Fruit fly (Drosophila melanogaster) whole organism, prepupa: Measurements from ENCODE around the gene CG17801.
"Not testable (repeated sequence)": the region's sequence is repeated elsewhere in the genome, so short reads cannot be mapped to it uniquely, and the experiment has no call there.

ENCODE experiments used
- Blimp-1 ChIP-seq: fragments of 200-800 bp; sonication (Bioruptor generic); optimal IDR thresholded peaks from 3 replicates; lab custom pipeline; 2017; ENCODE audit warnings: missing biosample characterization, missing genetic modification characterization, mild to moderate bottlenecking, moderate library complexity, missing genetic modification reagents
- CG10631 ChIP-seq: fragments of 200-800 bp; sonication (Bioruptor generic); optimal IDR thresholded peaks from 2 replicates; lab custom pipeline; 2016; ENCODE audit warnings: missing biosample characterization, missing genetic modification characterization
- CG11294 ChIP-seq: fragments of 200-800 bp; sonication (Bioruptor generic); IDR thresholded peaks from 2 replicates; pipeline ENCODE4 v1.3.6; 2022; ENCODE audit warnings: missing biosample characterization, missing genetic modification characterization
- CG1621 ChIP-seq: fragments of 200-800 bp; sonication (Bioruptor generic); optimal IDR thresholded peaks from 3 replicates; lab custom pipeline; 2018; ENCODE audit warnings: missing biosample characterization, mild to moderate bottlenecking, missing genetic modification characterization
- CG3032 ChIP-seq: fragments of 200-800 bp; optimal IDR thresholded peaks from 2 replicates; lab custom pipeline; 2019; ENCODE audit warnings: missing biosample characterization, mild to moderate bottlenecking, missing genetic modification characterization, moderate library complexity
- CG34406 ChIP-seq: fragments of 200-800 bp; sonication (Bioruptor generic); optimal IDR thresholded peaks from 3 replicates; lab custom pipeline; 2016; ENCODE audit warnings: missing biosample characterization, missing genetic modification characterization
- CG3919 ChIP-seq: fragments of 200-800 bp; sonication (Bioruptor generic); optimal IDR thresholded peaks from 3 replicates; lab custom pipeline; 2016; ENCODE audit warnings: missing biosample characterization, missing genetic modification characterization
- CG4318 ChIP-seq: fragments of 200-800 bp; sonication (Bioruptor generic); optimal IDR thresholded peaks from 3 replicates; lab custom pipeline; 2017; ENCODE audit warnings: missing biosample characterization, mild to moderate bottlenecking, missing genetic modification characterization
- CG6276 ChIP-seq: fragments of 200-800 bp; sonication (Bioruptor generic); optimal IDR thresholded peaks from 2 replicates; lab custom pipeline; 2017; ENCODE audit warnings: missing biosample characterization, mild to moderate bottlenecking, missing genetic modification characterization
- CG6792 ChIP-seq: fragments of 200-800 bp; sonication (Bioruptor generic); optimal IDR thresholded peaks from 3 replicates; lab custom pipeline; 2016; ENCODE audit warnings: missing biosample characterization, missing genetic modification characterization
- CG6808 ChIP-seq: fragments of 200-800 bp; sonication (Bioruptor generic); optimal IDR thresholded peaks from 3 replicates; lab custom pipeline; 2017; ENCODE audit warnings: missing biosample characterization, missing genetic modification characterization, mild to moderate bottlenecking, moderate library complexity, missing genetic modification reagents
- CG6854 ChIP-seq: fragments of 200-800 bp; sonication (Bioruptor generic); optimal IDR thresholded peaks from 2 replicates; lab custom pipeline; 2017; ENCODE audit warnings: missing biosample characterization, mild to moderate bottlenecking, missing genetic modification characterization
- CG7368 ChIP-seq: fragments of 200-800 bp; sonication (Bioruptor generic); optimal IDR thresholded peaks from 3 replicates; lab custom pipeline; 2016; ENCODE audit warnings: missing biosample characterization, missing genetic modification characterization
- CG8119 ChIP-seq: fragments of 200-800 bp; sonication (Bioruptor generic); IDR thresholded peaks from 3 replicates; pipeline ENCODE4 v1.3.6; 2022; ENCODE audit warnings: missing biosample characterization, missing genetic modification characterization
- CG8319 ChIP-seq: fragments of 200-800 bp; sonication (Bioruptor generic); optimal IDR thresholded peaks from 3 replicates; lab custom pipeline; 2016; ENCODE audit warnings: missing biosample characterization, missing genetic modification characterization
- CG8632 ChIP-seq: fragments of 200-800 bp; sonication (Bioruptor generic); optimal IDR thresholded peaks from 3 replicates; lab custom pipeline; 2016; ENCODE audit warnings: missing biosample characterization, missing genetic modification characterization
- CG9139 ChIP-seq: fragments of 200-800 bp; sonication (Bioruptor generic); optimal IDR thresholded peaks from 3 replicates; lab custom pipeline; 2017; ENCODE audit warnings: missing biosample characterization, mild to moderate bottlenecking, missing genetic modification characterization
- Eip75B ChIP-seq: fragments of 200-800 bp; sonication (Bioruptor generic); optimal IDR thresholded peaks from 3 replicates; lab custom pipeline; 2016; ENCODE audit warnings: missing biosample characterization, missing genetic modification characterization
- Eip78C ChIP-seq: fragments of 200-800 bp; sonication (Bioruptor generic); peaks from one replicate; lab custom pipeline; 2016; ENCODE audit warnings: missing biosample characterization, missing genetic modification characterization
- Eip93F ChIP-seq: fragments of 200-800 bp; sonication (Bioruptor generic); optimal IDR thresholded peaks from 2 replicates; lab custom pipeline; 2016; ENCODE audit warnings: missing biosample characterization, mild to moderate bottlenecking, missing genetic modification characterization
- Ets96B ChIP-seq: fragments of 200-800 bp; optimal IDR thresholded peaks from 2 replicates; lab custom pipeline; 2019; ENCODE audit warnings: missing biosample characterization, mild to moderate bottlenecking, missing genetic modification characterization, moderate library complexity
- Gug ChIP-seq: fragments of 200-800 bp; sonication (Bioruptor generic); IDR thresholded peaks from 2 replicates; pipeline ENCODE4 v1.3.6; 2022; ENCODE audit warnings: missing biosample characterization, missing genetic modification characterization
- Hr38 ChIP-seq: sonication (Bioruptor generic); optimal IDR thresholded peaks from 2 replicates; lab custom pipeline; 2016; ENCODE audit warnings: missing biosample characterization, missing genetic modification characterization
- Hr39 ChIP-seq: fragments of 200-800 bp; sonication (Bioruptor generic); optimal IDR thresholded peaks from 2 replicates; lab custom pipeline; 2016; ENCODE audit warnings: missing biosample characterization, missing genetic modification characterization
- Hr4 ChIP-seq: fragments of 200-800 bp; sonication (Bioruptor generic); optimal IDR thresholded peaks from 3 replicates; lab custom pipeline; 2016; ENCODE audit warnings: missing biosample characterization, missing genetic modification characterization
- Lpt ChIP-seq: fragments of 200-800 bp; sonication (Bioruptor generic); optimal IDR thresholded peaks from 3 replicates; lab custom pipeline; 2016; ENCODE audit warnings: missing biosample characterization, missing genetic modification characterization
- Met ChIP-seq: fragments of 200-800 bp; sonication (Bioruptor generic); optimal IDR thresholded peaks from 3 replicates; lab custom pipeline; 2016; ENCODE audit warnings: missing biosample characterization, missing genetic modification characterization
- OdsH ChIP-seq: fragments of 200-800 bp; sonication (Bioruptor generic); optimal IDR thresholded peaks from 3 replicates; lab custom pipeline; 2016; ENCODE audit warnings: missing biosample characterization, missing genetic modification characterization
- acj6 ChIP-seq: fragments of 200-800 bp; sonication (Bioruptor generic); optimal IDR thresholded peaks from 3 replicates; lab custom pipeline; 2016; ENCODE audit warnings: missing biosample characterization, missing genetic modification characterization
- cyc ChIP-seq: fragments of 200-800 bp; sonication (Bioruptor generic); optimal IDR thresholded peaks from 3 replicates; lab custom pipeline; 2016; ENCODE audit warnings: missing biosample characterization, missing genetic modification characterization
- dsx ChIP-seq: fragments of 200-800 bp; optimal IDR thresholded peaks from 3 replicates; lab custom pipeline; 2019; ENCODE audit warnings: missing biosample characterization, mild to moderate bottlenecking, missing genetic modification characterization, moderate library complexity; ENCODE audit not compliant: poor library complexity, severe bottlenecking
- eg ChIP-seq: fragments of 200-800 bp; sonication (Bioruptor generic); IDR thresholded peaks from 3 replicates; pipeline ENCODE4 v1.3.6; 2022; ENCODE audit warnings: missing biosample characterization, missing genetic modification characterization
- esn ChIP-seq: fragments of 200-800 bp; sonication (Bioruptor generic); optimal IDR thresholded peaks from 2 replicates; lab custom pipeline; 2016; ENCODE audit warnings: missing biosample characterization, mild to moderate bottlenecking, missing genetic modification characterization, moderate library complexity
- fd59A ChIP-seq: fragments of 200-800 bp; sonication (Bioruptor generic); optimal IDR thresholded peaks from 2 replicates; lab custom pipeline; 2017; ENCODE audit warnings: missing biosample characterization, mild to moderate bottlenecking, missing genetic modification characterization, missing genetic modification reagents
- fd85E ChIP-seq: fragments of 200-800 bp; sonication (Bioruptor generic); optimal IDR thresholded peaks from 3 replicates; lab custom pipeline; 2016; ENCODE audit warnings: missing biosample characterization, missing genetic modification characterization
- fkh ChIP-seq: fragments of 200-800 bp; sonication (Bioruptor generic); optimal IDR thresholded peaks from 3 replicates; lab custom pipeline; 2017; ENCODE audit warnings: missing biosample characterization, mild to moderate bottlenecking, missing genetic modification characterization, moderate library complexity
- lz ChIP-seq: fragments of 200-800 bp; sonication (Bioruptor generic); optimal IDR thresholded peaks from 3 replicates; lab custom pipeline; 2016; ENCODE audit warnings: missing biosample characterization, missing genetic modification characterization
- net ChIP-seq: fragments of 200-800 bp; sonication (Bioruptor generic); optimal IDR thresholded peaks from 3 replicates; lab custom pipeline; 2016; ENCODE audit warnings: missing biosample characterization, missing genetic modification characterization
- pdm3 ChIP-seq: fragments of 200-800 bp; sonication (Bioruptor generic); optimal IDR thresholded peaks from 3 replicates; lab custom pipeline; 2016; ENCODE audit warnings: missing biosample characterization, missing genetic modification characterization
- salr ChIP-seq, 2 experiments: fragments of 200-800 bp; sonication (Bioruptor generic); optimal IDR thresholded peaks; 3 replicates each; lab custom pipeline; 2016 to 2018; ENCODE audit warnings: missing biosample characterization in 2 of 2, missing genetic modification characterization in 2 of 2, mild to moderate bottlenecking in 1 of 2
- spab ChIP-seq: fragments of 200-800 bp; sonication (Bioruptor generic); optimal IDR thresholded peaks from 2 replicates; lab custom pipeline; 2017; ENCODE audit warnings: missing biosample characterization, mild to moderate bottlenecking, missing genetic modification characterization, missing genetic modification reagents
- ss ChIP-seq, 2 experiments: fragments of 200-800 bp; sonication (Bioruptor generic); optimal IDR thresholded peaks; 2 replicates in 1 of 2; 3 replicates in 1 of 2; lab custom pipeline; 2017 to 2018; ENCODE audit warnings: mild to moderate bottlenecking in 2 of 2, missing biosample characterization in 2 of 2, missing genetic modification characterization in 2 of 2, moderate library complexity in 1 of 2
- svp ChIP-seq: fragments of 200-800 bp; sonication (Bioruptor generic); peaks from one replicate; lab custom pipeline; 2016; ENCODE audit warnings: missing biosample characterization, missing genetic modification characterization
- topi ChIP-seq: fragments of 200-800 bp; sonication (Bioruptor generic); optimal IDR thresholded peaks from 3 replicates; lab custom pipeline; 2016; ENCODE audit warnings: missing biosample characterization, missing genetic modification characterization
- vri ChIP-seq: fragments of 200-800 bp; sonication (Bioruptor generic); optimal IDR thresholded peaks from 3 replicates; lab custom pipeline; 2016; ENCODE audit warnings: missing biosample characterization, mild to moderate bottlenecking, missing genetic modification characterization

The CG17801 gene

DNA sequence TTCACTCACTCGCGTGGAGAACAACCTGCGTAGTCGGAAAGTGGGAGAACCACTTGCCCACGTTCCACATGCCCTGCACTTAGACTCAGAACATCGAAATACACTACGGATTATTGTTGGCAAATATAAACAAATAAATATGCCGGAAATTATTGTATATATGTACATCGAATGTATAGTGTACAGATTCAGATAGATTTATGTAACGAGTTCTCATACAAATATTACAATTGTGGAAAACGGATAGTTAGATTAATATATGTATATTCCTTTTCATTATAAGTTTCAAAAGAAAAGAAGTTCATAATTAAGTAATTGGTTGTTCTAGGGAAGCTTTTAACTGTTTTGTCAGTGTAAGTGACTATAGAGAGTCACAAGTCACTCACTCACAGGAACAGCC, 32.3 kb downstream of the CG17801 start (continued):
- no peak for TF ChIP-seq spab
- no peak for TF ChIP-seq Eip93F (GFP tag; lab: Kevin White, UChicago)
- TF ChIP-seq dsx, result no peak
- TF ChIP-seq CG10631 (GFP tag; lab: Kevin White, UChicago), result peak; percentile 27
- peak; percentile 32 for TF ChIP-seq CG3919 (GFP tag; lab: Kevin White, UChicago)
- TF ChIP-seq OdsH (GFP tag; lab: Kevin White, UChicago), result peak; percentile 9
- no peak for TF ChIP-seq Lpt (GFP tag; lab: Kevin White, UChicago)
- peak; percentile 3 for TF ChIP-seq Eip75B (GFP tag; lab: Kevin White, UChicago)
- TF ChIP-seq Hr4 (GFP tag; lab: Kevin White, UChicago), result no peak
- no peak for TF ChIP-seq CG7368
- peak; percentile 4 for TF ChIP-seq acj6 (GFP tag; lab: Kevin White, UChicago)
- TF ChIP-seq CG6276 (GFP tag; lab: Kevin White, UChicago), result no peak
- no peak for TF ChIP-seq CG8632 (GFP tag; lab: Kevin White, UChicago)
- TF ChIP-seq Gug (GFP tag; lab: Robert Waterston, UW), result no peak
- no peak; the same call in 2 of the 3 replicates for TF ChIP-seq CG8119
- no peak for TF ChIP-seq ss (GFP tag; optimal IDR thresholded peaks at IDR 0.05; lab: Kevin White, UChicago)
- no peak for TF ChIP-seq CG6792 (GFP tag; lab: Kevin White, UChicago)
- no peak for TF ChIP-seq CG11294 (GFP tag; lab: Robert Waterston, UW)
- no peak for TF ChIP-seq CG6854 (GFP tag; lab: Kevin White, UChicago)
- TF ChIP-seq topi (GFP tag; lab: Kevin White, UChicago), result no peak
- no peak for TF ChIP-seq CG8319 (GFP tag; lab: Kevin White, UChicago)
- peak; percentile 4 for TF ChIP-seq CG4318 (GFP tag; lab: Kevin White, UChicago)
- TF ChIP-seq esn (GFP tag; lab: Kevin White, UChicago), result no peak
- TF ChIP-seq cyc (GFP tag; lab: Kevin White, UChicago), result no peak
- no peak for TF ChIP-seq fd85E (GFP tag; lab: Kevin White, UChicago)
- no peak for TF ChIP-seq CG6808 (GFP tag; lab: Kevin White, UChicago)
- TF ChIP-seq salr (GFP tag; optimal IDR thresholded peaks at IDR 0.05; lab: Kevin White, UChicago), result no peak
- no peak for TF ChIP-seq eg
- TF ChIP-seq Hr39 (GFP tag; lab: Kevin White, UChicago), result no peak
- no peak for TF ChIP-seq CG34406

DNA sequence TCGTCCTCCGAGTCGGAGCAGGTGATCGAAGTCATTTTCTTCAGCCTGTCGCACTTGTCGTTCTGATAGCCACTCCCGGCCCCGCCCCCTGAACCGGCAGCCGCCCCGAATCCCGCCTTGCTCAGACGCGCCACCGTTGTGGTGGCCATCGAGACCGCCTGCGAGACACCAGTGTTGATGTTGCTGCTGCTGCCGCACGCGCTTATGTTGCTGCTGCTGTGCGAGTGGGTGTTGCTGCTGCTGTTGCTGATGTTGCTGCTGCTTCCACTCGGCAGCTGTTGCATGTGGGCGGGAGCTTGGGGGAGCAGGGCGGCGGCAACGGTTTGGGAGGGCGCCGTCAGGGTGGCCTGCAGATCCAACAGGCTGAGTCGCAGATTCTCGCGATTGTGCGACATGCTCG, 33.0 kb downstream of the CG17801 start:
- TF ChIP-seq Hr38 (GFP tag; lab: Kevin White, UChicago) (no peak), svp (no peak), pdm3 (no peak), lz (no peak)

DNA sequence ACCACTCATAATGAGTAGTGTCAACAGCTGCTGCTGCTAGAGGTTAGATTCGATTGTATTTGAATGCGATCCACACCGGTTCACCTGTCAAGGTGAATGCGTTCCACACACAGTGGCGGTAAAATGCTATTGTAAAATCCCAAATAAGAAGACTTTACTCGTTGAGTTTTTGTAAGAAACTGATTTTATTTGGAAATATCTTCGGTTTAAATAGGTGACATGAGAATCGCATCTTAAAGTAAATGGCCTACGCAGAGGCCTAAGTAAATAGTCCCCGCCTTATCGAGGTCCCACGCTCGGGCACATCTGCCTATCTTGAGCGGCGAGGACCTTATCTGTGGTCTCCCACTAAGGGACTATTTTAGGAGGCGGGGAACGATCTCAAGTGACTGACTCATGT, 43.8 kb downstream of the CG17801 start, which contains the start of gene TyrR:
TyrR (minus strand) TSS at position 101 of the 400 bp plus-strand sequence.
- not testable (repeated sequence) for TF ChIP-seq lz; fd85E (GFP tag; lab: Kevin White, UChicago); ss (GFP tag; optimal IDR thresholded peaks at IDR 0.05; lab: Kevin White, UChicago)

DNA sequence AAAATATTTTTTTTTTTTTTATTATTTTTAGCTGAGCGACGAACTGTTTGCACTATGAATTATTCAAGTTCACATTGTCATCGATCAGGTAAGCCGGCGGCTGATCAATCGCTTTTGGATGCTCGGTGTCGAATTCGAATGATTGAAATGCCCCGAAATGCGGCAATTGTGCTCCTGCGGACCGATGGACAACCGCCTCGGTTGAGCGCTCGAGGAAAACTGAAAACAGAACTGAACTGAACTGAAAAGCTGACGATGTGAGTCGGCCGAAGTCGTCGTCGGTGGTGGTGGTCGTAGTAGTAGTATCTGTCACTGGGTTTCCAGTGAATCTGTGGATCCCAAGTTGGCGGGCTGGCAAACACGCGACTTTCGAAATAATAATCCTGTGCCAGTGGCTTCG, 44.6 kb downstream of the CG17801 start:
- TF ChIP-seq CG3032 (tag; lab: Kevin White, UChicago) (no peak), spab (no peak), acj6 (GFP tag; lab: Kevin White, UChicago) (no peak), Eip78C (GFP tag; lab: Kevin White, UChicago) (no peak), CG9139 (GFP tag; lab: Kevin White, UChicago) (no peak), vri (no peak), dsx (no peak), Ets96B (tag; lab: Kevin White, UChicago) (no peak), topi (GFP tag; lab: Kevin White, UChicago) (no peak), fd59A (GFP tag; lab: Kevin White, UChicago) (no peak), net (no peak), CG1621 (tag; lab: Kevin White, UChicago) (no peak), CG8632 (GFP tag; lab: Kevin White, UChicago) (no peak), fkh (no peak), CG34406 (no peak), CG7368 (no peak), Blimp-1 (no peak), CG6792 (GFP tag; lab: Kevin White, UChicago) (no peak), Met (GFP tag; lab: Kevin White, UChicago) (no peak)
- TF ChIP-seq, all 60 proteins: peak for 0
